Fruit fly (Drosophila melanogaster): ENCODE results near the gene jp.

The jp gene

dm6 chr2L:9502786-9503443 lies 63.6 kb downstream of the jp start (continued):
- TF ChIP-seq CrebB (tag; optimal IDR thresholded peaks at IDR 0.05), result peak; percentile 17
- no peak for TF ChIP-seq CG15479 (GFP tag; optimal IDR thresholded peaks at IDR 0.05)
- peak; percentile 68 for TF ChIP-seq CG5953 (GFP tag; IDR thresholded peaks at IDR 0.05)
- TF ChIP-seq bsh (GFP tag; optimal IDR thresholded peaks at IDR 0.05), result peak in 1 of 2 experiments; percentile 78
- TF ChIP-seq CG2875 (GFP tag; optimal IDR thresholded peaks at IDR 0.05), result peak; percentile 55
- no peak for TF ChIP-seq CG11560 (tag; IDR thresholded peaks at IDR 0.05)
- TF ChIP-seq CG2120 (GFP tag; optimal IDR thresholded peaks at IDR 0.05), result peak; percentile 71
- peak; percentile 62 for TF ChIP-seq CG11696 (GFP tag; IDR thresholded peaks at IDR 0.05)
- TF ChIP-seq Xbp1 (GFP tag; optimal IDR thresholded peaks at IDR 0.05), result peak; percentile 81
- no peak for TF ChIP-seq CG9797 (GFP tag; optimal IDR thresholded peaks at IDR 0.05)
- TF ChIP-seq Scr (GFP tag; IDR thresholded peaks at IDR 0.05; ENCODE audit: partially characterized antibody), result no peak
- TF ChIP-seq chinmo (GFP tag; IDR thresholded peaks at IDR 0.05; ENCODE audit: partially characterized antibody), result peak; percentile 86; the same call in 2 of the 4 replicates
- no peak for TF ChIP-seq CG6254 (GFP tag; optimal IDR thresholded peaks at IDR 0.05)
- no peak for TF ChIP-seq lbe (GFP tag; optimal IDR thresholded peaks at IDR 0.05)
- no peak for TF ChIP-seq CG12769 (tag; optimal IDR thresholded peaks at IDR 0.05)
- TF ChIP-seq grau (tag; optimal IDR thresholded peaks at IDR 0.05), result peak; percentile 69
- TF ChIP-seq trh (GFP tag; optimal IDR thresholded peaks at IDR 0.05), result no peak
- TF ChIP-seq gsb-n (tag; optimal IDR thresholded peaks at IDR 0.05), result peak; percentile 58
- TF ChIP-seq dmrt99B (tag; optimal IDR thresholded peaks at IDR 0.05), result peak; percentile 76
- peak; percentile 89 for TF ChIP-seq CG11504 (tag; optimal IDR thresholded peaks at IDR 0.05)
- TF ChIP-seq CG16815 (GFP tag; optimal IDR thresholded peaks at IDR 0.05), result peak; percentile 38
- TF ChIP-seq CG32767 (GFP tag; IDR thresholded peaks at IDR 0.05), result peak; percentile 62; the same call in 1 of the 2 replicates
- peak; percentile 18 for TF ChIP-seq HLH54F (GFP tag; optimal IDR thresholded peaks at IDR 0.05)
- TF ChIP-seq twi (tag; optimal IDR thresholded peaks at IDR 0.05), result no peak
- peak; percentile 61 for TF ChIP-seq Vsx1 (GFP tag; optimal IDR thresholded peaks at IDR 0.05)
- peak; percentile 21 for TF ChIP-seq CG5245 (GFP tag; optimal IDR thresholded peaks at IDR 0.05)
- no peak for TF ChIP-seq HmgD (GFP tag; optimal IDR thresholded peaks at IDR 0.05)
- TF ChIP-seq CG10209 (GFP tag; optimal IDR thresholded peaks at IDR 0.05), result peak; percentile 67
- peak in 1 of 2 experiments; percentile 4 for TF ChIP-seq crp (GFP tag; optimal IDR thresholded peaks at IDR 0.05)
- TF ChIP-seq CG31441 (GFP tag; IDR thresholded peaks at IDR 0.05), result peak; percentile 67
- TF ChIP-seq GATAe (GFP tag; conservative IDR thresholded peaks at IDR 0.05), result no peak

- TF ChIP-seq Dip2 (GFP tag; IDR thresholded peaks at IDR 0.05) (no peak), ranshi (GFP tag; IDR thresholded peaks at IDR 0.05) (no peak), Dek (tag; optimal IDR thresholded peaks at IDR 0.05) (no peak), luna (GFP tag; optimal IDR thresholded peaks at IDR 0.05) (no peak), CG2889 (GFP tag; IDR thresholded peaks at IDR 0.05) (no peak), fd64A (GFP tag; optimal IDR thresholded peaks at IDR 0.05) (no peak), Sry-δ (GFP tag; optimal IDR thresholded peaks at IDR 0.05) (no peak), emc (GFP tag; optimal IDR thresholded peaks at IDR 0.05) (no peak), ewg (GFP tag; optimal IDR thresholded peaks at IDR 0.05) (no peak), CG13296 (GFP tag; optimal IDR thresholded peaks at IDR 0.05) (no peak), chinmo (GFP tag; IDR thresholded peaks at IDR 0.05; ENCODE audit: partially characterized antibody) (no peak), nerfin-2 (GFP tag; IDR thresholded peaks at IDR 0.05; ENCODE audit: partially characterized antibody) (no peak), CG8388 (GFP tag; optimal IDR thresholded peaks at IDR 0.05) (no peak), vvl (GFP tag; IDR thresholded peaks at IDR 0.05) (no peak), kni (GFP tag; optimal IDR thresholded peaks at IDR 0.05) (no peak), CG4707 (GFP tag; optimal IDR thresholded peaks at IDR 0.05) (no peak), pum (GFP tag; optimal IDR thresholded peaks at IDR 0.05) (no peak), CG4854 (GFP tag; optimal IDR thresholded peaks at IDR 0.05) (no peak)
Measured at dm6 chr2L:9500454-9500853, 66.1 kb downstream of the jp start.

Measured in whole organism, embryonic.